Fruit fly (Drosophila melanogaster) whole organism, embryonic: ENCODE results near the gene ath.

Experiments
- B-H1 ChIP-seq: fragments of 200-800 bp; sonication (Bioruptor generic); IDR thresholded peaks from 3 replicates; pipeline ENCODE4 v1.3.6; 2022; ENCODE audit warnings: missing biosample characterization, missing genetic modification characterization
- BEAF-32 ChIP-seq: fragments of 200-800 bp; sonication (Bioruptor generic); optimal IDR thresholded peaks from 3 replicates; lab custom pipeline; 2017; ENCODE audit warnings: missing biosample characterization, missing genetic modification characterization, mild to moderate bottlenecking, moderate library complexity, missing genetic modification reagents
- Bdp1 ChIP-seq: fragments of 200-800 bp; sonication (Bioruptor generic); optimal IDR thresholded peaks from 3 replicates; lab custom pipeline; 2016; ENCODE audit warnings: missing biosample characterization, missing genetic modification characterization
- CG11456 ChIP-seq: fragments of 200-800 bp; sonication (Bioruptor generic); IDR thresholded peaks from 3 replicates; pipeline ENCODE4 v1.3.6; 2022; ENCODE audit warnings: missing biosample characterization, missing genetic modification characterization
- CG11723 ChIP-seq: fragments of 200-800 bp; sonication (Bioruptor generic); optimal IDR thresholded peaks from 2 replicates; lab custom pipeline; 2017; ENCODE audit warnings: missing biosample characterization, mild to moderate bottlenecking, missing genetic modification characterization
- CG12659 ChIP-seq: fragments of 200-800 bp; sonication (Bioruptor generic); optimal IDR thresholded peaks from 3 replicates; lab custom pipeline; 2017; ENCODE audit warnings: mild to moderate bottlenecking, missing biosample characterization, missing genetic modification reagents, missing genetic modification characterization
- CG12744 ChIP-seq: fragments of 200-800 bp; sonication (Bioruptor generic); optimal IDR thresholded peaks from 2 replicates; lab custom pipeline; 2016; ENCODE audit warnings: missing biosample characterization, missing genetic modification characterization
- CG13424 ChIP-seq: fragments of 200-800 bp; sonication (Bioruptor generic); optimal IDR thresholded peaks from 2 replicates; lab custom pipeline; 2019; ENCODE audit warnings: missing biosample characterization, mild to moderate bottlenecking, missing genetic modification characterization, moderate library complexity
- CG1603 ChIP-seq: fragments of 200-800 bp; sonication (Bioruptor generic); optimal IDR thresholded peaks from 2 replicates; lab custom pipeline; 2019; ENCODE audit warnings: missing biosample characterization, mild to moderate bottlenecking, missing genetic modification characterization, moderate library complexity
- CG16779 ChIP-seq: fragments of 200-800 bp; sonication (Bioruptor generic); IDR thresholded peaks from 2 replicates; pipeline ENCODE4 v1.3.6; 2022; ENCODE audit warnings: missing biosample characterization, missing genetic modification characterization
- CG16813 ChIP-seq: fragments of 200-800 bp; sonication (Bioruptor generic); IDR thresholded peaks from 3 replicates; pipeline ENCODE4 v1.3.6; 2022; ENCODE audit warnings: missing biosample characterization, missing genetic modification characterization; ENCODE audit not compliant: partially characterized antibody
- CG17802 ChIP-seq: fragments of 200-800 bp; sonication (Bioruptor generic); optimal IDR thresholded peaks from 2 replicates; lab custom pipeline; 2018; ENCODE audit warnings: missing biosample characterization, mild to moderate bottlenecking, missing genetic modification characterization, moderate library complexity
- CG30020 ChIP-seq: fragments of 200-800 bp; optimal IDR thresholded peaks from 2 replicates; lab custom pipeline; 2019; ENCODE audit warnings: missing biosample characterization, mild to moderate bottlenecking, missing genetic modification characterization, moderate library complexity
- CG33557 ChIP-seq: fragments of 200-800 bp; sonication (Bioruptor generic); optimal IDR thresholded peaks from 2 replicates; lab custom pipeline; 2019; ENCODE audit warnings: missing biosample characterization, mild to moderate bottlenecking, missing genetic modification characterization, moderate library complexity
- CG34376 ChIP-seq: fragments of 200-800 bp; sonication (Bioruptor generic); optimal IDR thresholded peaks from 2 replicates; lab custom pipeline; 2018; ENCODE audit warnings: missing biosample characterization, mild to moderate bottlenecking, missing genetic modification characterization
- CG4282 ChIP-seq: fragments of 200-800 bp; sonication (Bioruptor generic); optimal IDR thresholded peaks from 2 replicates; lab custom pipeline; 2016; ENCODE audit warnings: missing biosample characterization, missing genetic modification characterization
- CG4820 ChIP-seq: fragments of 200-800 bp; sonication (Bioruptor generic); optimal IDR thresholded peaks from 3 replicates; lab custom pipeline; 2016; ENCODE audit warnings: missing biosample characterization, missing genetic modification characterization
- CG6765 ChIP-seq: fragments of 200-800 bp; sonication (Bioruptor generic); optimal IDR thresholded peaks from 3 replicates; lab custom pipeline; 2017; ENCODE audit warnings: missing biosample characterization, mild to moderate bottlenecking, missing genetic modification characterization
- CG7357 ChIP-seq: fragments of 200-800 bp; sonication (Bioruptor generic); IDR thresholded peaks from 3 replicates; pipeline ENCODE4 v1.3.6; 2022; ENCODE audit warnings: missing biosample characterization, missing genetic modification characterization
- CkIIα-i1 ChIP-seq: fragments of 200-800 bp; sonication (Bioruptor generic); IDR thresholded peaks from 2 replicates; pipeline ENCODE4 v1.3.6; 2022; ENCODE audit warnings: missing biosample characterization, missing genetic modification characterization
- Dad ChIP-seq: fragments of 200-800 bp; sonication (Bioruptor generic); optimal IDR thresholded peaks from 3 replicates; lab custom pipeline; 2016; ENCODE audit warnings: missing biosample characterization, missing genetic modification characterization
- Dip3 ChIP-seq: fragments of 200-800 bp; sonication (Bioruptor generic); optimal IDR thresholded peaks from 3 replicates; lab custom pipeline; 2016; ENCODE audit warnings: missing biosample characterization, missing genetic modification characterization
- Dll ChIP-seq: fragments of 200-800 bp; sonication (Bioruptor generic); IDR thresholded peaks from 4 replicates; pipeline ENCODE4 v1.3.6; 2022; ENCODE audit warnings: missing biosample characterization, missing genetic modification characterization; ENCODE audit not compliant: partially characterized antibody
- H2.0 ChIP-seq: fragments of 200-800 bp; sonication (Bioruptor generic); IDR thresholded peaks from 2 replicates; pipeline ENCODE4 v1.3.6; 2022; ENCODE audit warnings: missing biosample characterization, missing genetic modification characterization
- HLH4C ChIP-seq: fragments of 200-800 bp; sonication (Bioruptor generic); IDR thresholded peaks from 3 replicates; pipeline ENCODE4 v1.3.6; 2022; ENCODE audit warnings: missing biosample characterization, missing genetic modification characterization; ENCODE audit not compliant: partially characterized antibody
- HLHmδ ChIP-seq: fragments of 200-800 bp; sonication (Bioruptor generic); optimal IDR thresholded peaks from 2 replicates; lab custom pipeline; 2018; ENCODE audit warnings: missing biosample characterization, mild to moderate bottlenecking, missing genetic modification characterization, moderate library complexity
- Hr51 ChIP-seq, 2 experiments: fragments of 200-800 bp; sonication (Bioruptor generic); optimal IDR thresholded peaks; 2 replicates in 1 of 2; 3 replicates in 1 of 2; lab custom pipeline; 2016 to 2018; ENCODE audit warnings: missing biosample characterization in 2 of 2, missing genetic modification characterization in 2 of 2, mild to moderate bottlenecking in 1 of 2, moderate library complexity in 1 of 2
- Oli ChIP-seq: fragments of 200-800 bp; sonication (Bioruptor generic); optimal IDR thresholded peaks from 2 replicates; lab custom pipeline; 2018; ENCODE audit warnings: missing biosample characterization, mild to moderate bottlenecking, missing genetic modification characterization, moderate library complexity
- Poxn ChIP-seq: fragments of 200-800 bp; sonication (Bioruptor generic); IDR thresholded peaks from 2 replicates; pipeline ENCODE4 v1.3.6; 2022; ENCODE audit warnings: missing biosample characterization, missing genetic modification characterization
- Vsx1 ChIP-seq: fragments of 200-800 bp; sonication (Bioruptor generic); optimal IDR thresholded peaks from 2 replicates; lab custom pipeline; 2017; ENCODE audit warnings: missing biosample characterization, mild to moderate bottlenecking, missing genetic modification characterization, missing genetic modification reagents
- cg ChIP-seq: fragments of 200-800 bp; sonication (Bioruptor generic); optimal IDR thresholded peaks from 3 replicates; lab custom pipeline; 2019; ENCODE audit warnings: missing biosample characterization, mild to moderate bottlenecking, missing genetic modification characterization, moderate library complexity
- crol ChIP-seq: fragments of 200-800 bp; sonication (Bioruptor generic); IDR thresholded peaks from 2 replicates; pipeline ENCODE4 v1.3.6; 2022; ENCODE audit warnings: missing biosample characterization, missing genetic modification characterization
- dimm ChIP-seq: fragments of 200-800 bp; sonication (Bioruptor generic); IDR thresholded peaks from 2 replicates; pipeline ENCODE4 v1.3.6; 2022; ENCODE audit warnings: missing biosample characterization, missing genetic modification characterization
- dysf ChIP-seq: fragments of 200-800 bp; sonication (Bioruptor generic); IDR thresholded peaks from 3 replicates; pipeline ENCODE4 v1.3.6; 2022; ENCODE audit warnings: missing biosample characterization, missing genetic modification characterization
- eve ChIP-seq, 2 experiments: fragments of >200 bp; optimal IDR thresholded peaks; 2 replicates each; lab custom pipeline; 2017; ENCODE audit warnings: missing biosample characterization in 2 of 2, missing genetic modification characterization in 2 of 2
- fd3F ChIP-seq: fragments of 200-800 bp; sonication (Bioruptor generic); optimal IDR thresholded peaks from 2 replicates; lab custom pipeline; 2018; ENCODE audit warnings: missing biosample characterization, mild to moderate bottlenecking, missing genetic modification characterization, moderate library complexity
- fd96Cb ChIP-seq: fragments of 200-800 bp; sonication (Bioruptor generic); optimal IDR thresholded peaks from 2 replicates; lab custom pipeline; 2018; ENCODE audit warnings: missing biosample characterization, mild to moderate bottlenecking, missing genetic modification characterization, moderate library complexity
- fru ChIP-seq: fragments of >200 bp; optimal IDR thresholded peaks from 2 replicates; lab custom pipeline; 2017
- gfzf ChIP-seq: fragments of 200-800 bp; sonication (Bioruptor generic); optimal IDR thresholded peaks from 2 replicates; lab custom pipeline; 2016; ENCODE audit warnings: missing biosample characterization, mild to moderate bottlenecking, missing genetic modification characterization, moderate library complexity
- gro ChIP-seq: fragments of 200-800 bp; sonication (Bioruptor generic); optimal IDR thresholded peaks from 2 replicates; lab custom pipeline; 2016; ENCODE audit warnings: missing biosample characterization, missing genetic modification characterization
- hb ChIP-seq: fragments of 200-800 bp; sonication (Bioruptor generic); IDR thresholded peaks from 3 replicates; pipeline ENCODE4 v1.3.6; 2022; ENCODE audit warnings: missing biosample characterization, missing genetic modification characterization; ENCODE audit not compliant: partially characterized antibody
- ind ChIP-seq: fragments of 200-800 bp; sonication (Bioruptor generic); optimal IDR thresholded peaks from 3 replicates; lab custom pipeline; 2016; ENCODE audit warnings: missing biosample characterization, missing genetic modification characterization
- lilli ChIP-seq: fragments of 200-800 bp; sonication (Bioruptor generic); optimal IDR thresholded peaks from 3 replicates; lab custom pipeline; 2016; ENCODE audit warnings: missing biosample characterization, missing genetic modification characterization
- mirr ChIP-seq: fragments of 200-800 bp; sonication (Bioruptor generic); optimal IDR thresholded peaks from 3 replicates; lab custom pipeline; 2018; ENCODE audit warnings: missing biosample characterization, mild to moderate bottlenecking, missing genetic modification characterization
- nerfin-1 ChIP-seq: fragments of 200-800 bp; sonication (Bioruptor generic); optimal IDR thresholded peaks from 3 replicates; lab custom pipeline; 2019; ENCODE audit warnings: missing biosample characterization, mild to moderate bottlenecking, missing genetic modification characterization, moderate library complexity
- nom ChIP-seq: fragments of 200-800 bp; sonication (Bioruptor generic); optimal IDR thresholded peaks from 2 replicates; lab custom pipeline; 2017; ENCODE audit warnings: missing biosample characterization, missing genetic modification characterization, mild to moderate bottlenecking, moderate library complexity, missing genetic modification reagents
- schlank ChIP-seq: fragments of 200-800 bp; sonication (Bioruptor generic); optimal IDR thresholded peaks from 2 replicates; lab custom pipeline; 2018; ENCODE audit warnings: missing biosample characterization, mild to moderate bottlenecking, missing genetic modification characterization
- sens ChIP-seq: fragments of 200-800 bp; sonication (Bioruptor generic); peaks from one replicate; lab custom pipeline; 2016; ENCODE audit warnings: missing biosample characterization, missing genetic modification characterization
- stwl ChIP-seq: fragments of 200-800 bp; sonication (Bioruptor generic); optimal IDR thresholded peaks from 3 replicates; lab custom pipeline; 2018; ENCODE audit warnings: missing biosample characterization, mild to moderate bottlenecking, missing genetic modification characterization, moderate library complexity
- trem ChIP-seq: fragments of 200-800 bp; optimal IDR thresholded peaks from 3 replicates; lab custom pipeline; 2019; ENCODE audit warnings: missing biosample characterization, mild to moderate bottlenecking, missing genetic modification characterization, moderate library complexity

ath gene

dm6 chr2L:10237725-10238446 is 26.9 kb downstream of the ath start, which contains the start of gene mthl15 (continued):
- no peak for TF ChIP-seq HLHmδ (GFP tag; lab: Kevin White, UChicago)
- TF ChIP-seq CG34376 = peak; percentile 69
- TF ChIP-seq BEAF-32 (GFP tag; lab: Kevin White, UChicago) = no peak
- no peak for TF ChIP-seq Dad (GFP tag; lab: Kevin White, UChicago)
- TF ChIP-seq B-H1 (GFP tag; lab: Robert Waterston, UW) = no peak
- no peak for TF ChIP-seq CG11456 (GFP tag; lab: Robert Waterston, UW)
- TF ChIP-seq CG12659 (GFP tag; lab: Kevin White, UChicago) = peak; percentile 38
- peak; percentile 36 for TF ChIP-seq CG33557 (GFP tag; lab: Kevin White, UChicago)
- TF ChIP-seq Bdp1 (GFP tag; lab: Kevin White, UChicago) = no peak
- TF ChIP-seq gfzf = no peak
- 0 out of 3 replicates have a peak, but pooled peaks have one; percentile 39 for TF ChIP-seq HLH4C (GFP tag; lab: Robert Waterston, UW)
- TF ChIP-seq CG12744 (GFP tag; lab: Kevin White, UChicago) = no peak
- TF ChIP-seq mirr (GFP tag; lab: Kevin White, UChicago) = peak; percentile 95
- TF ChIP-seq schlank = no peak
- no peak for TF ChIP-seq CG30020
- TF ChIP-seq CkIIα-i1 = no peak
- TF ChIP-seq sens (GFP tag; lab: Kevin White, UChicago) = peak; percentile 64
- TF ChIP-seq CG1603 (tag; lab: Kevin White, UChicago) = peak; percentile 63
- TF ChIP-seq fd3F (GFP tag; lab: Kevin White, UChicago) = no peak
- TF ChIP-seq H2.0 (GFP tag; lab: Robert Waterston, UW) = no peak
- TF ChIP-seq ind (GFP tag; lab: Kevin White, UChicago) = no peak
- TF ChIP-seq trem = no peak
- TF ChIP-seq dimm (GFP tag; lab: Robert Waterston, UW) = no peak
- no peak for TF ChIP-seq nom
- no peak for TF ChIP-seq stwl
- TF ChIP-seq CG11723 (GFP tag; lab: Kevin White, UChicago) = peak; percentile 19
- TF ChIP-seq Hr51 (GFP tag; optimal IDR thresholded peaks at IDR 0.05; lab: Kevin White, UChicago) = no peak
- no peak for TF ChIP-seq Vsx1 (GFP tag; lab: Kevin White, UChicago)
- TF ChIP-seq cg (GFP tag; lab: Kevin White, UChicago) = peak; percentile 68
- no peak for TF ChIP-seq lilli (GFP tag; lab: Kevin White, UChicago)
- no peak for TF ChIP-seq gro (GFP tag; lab: Kevin White, UChicago)
- peak; percentile 34 for TF ChIP-seq CG6765 (GFP tag; lab: Kevin White, UChicago)
- no peak for TF ChIP-seq dysf (GFP tag; lab: Robert Waterston, UW)
- TF ChIP-seq nerfin-1 (tag; lab: Kevin White, UChicago) = no peak
- no peak for TF ChIP-seq Dip3 (GFP tag; lab: Kevin White, UChicago)
- no peak for TF ChIP-seq fru (lab: Kevin White, UChicago)
- TF ChIP-seq CG13424 (tag; lab: Kevin White, UChicago) = peak; percentile 9
- peak; percentile 20 for TF ChIP-seq CG17802
- no peak for TF ChIP-seq CG7357 (GFP tag; lab: Robert Waterston, UW)
- TF ChIP-seq CG16779 (GFP tag; lab: Robert Waterston, UW) = no peak
- TF ChIP-seq Poxn (GFP tag; lab: Robert Waterston, UW) = no peak
- peak in 1 of 2 experiments; percentile 62 for TF ChIP-seq eve (GFP tag; optimal IDR thresholded peaks at IDR 0.05; lab: Kevin White, UChicago)
- no peak for TF ChIP-seq CG4820
- TF ChIP-seq hb (GFP tag; lab: Robert Waterston, UW) = no peak
- no peak for TF ChIP-seq fd96Cb (tag; lab: Kevin White, UChicago)
- TF ChIP-seq CG16813 (GFP tag; lab: Robert Waterston, UW) = no peak
- no peak for TF ChIP-seq Oli (tag; lab: Kevin White, UChicago)
- TF ChIP-seq CG4282 (GFP tag; lab: Kevin White, UChicago) = no peak
- TF ChIP-seq Dll = no peak
- no peak for TF ChIP-seq crol (GFP tag; lab: Robert Waterston, UW)
